Worm (Caenorhabditis elegans) whole organism, midembryonic: ENCODE results near the gene emb-8.

Experiments
- T22C8.4 ChIP-seq: fragments of 200-800 bp; sonication (Bioruptor generic); IDR thresholded peaks from 2 replicates; pipeline ENCODE4 v1.3.6; 2022; ENCODE audit warnings: missing genetic modification characterization, missing compliant biosample characterization
- cog-1 ChIP-seq: sonication (generic microtip); optimal IDR thresholded peaks from 2 replicates; lab custom pipeline; 2016; ENCODE audit warnings: missing genetic modification characterization, missing compliant biosample characterization
- tab-1 ChIP-seq: fragments of 200-800 bp; sonication (Bioruptor generic); IDR thresholded peaks from 2 replicates; pipeline ENCODE4 v1.3.6; 2022; ENCODE audit warnings: missing genetic modification characterization, missing compliant biosample characterization

ce11 chrIII:5196298-5197045 is 3.0 kb downstream of the emb-8 start:
- TF ChIP-seq cog-1 (tag; lab: Kevin White, UChicago) (no peak), T22C8.4 (GFP tag; lab: Robert Waterston, UW) (no peak), tab-1 (GFP tag; lab: Robert Waterston, UW) (no peak)
